Worm (Caenorhabditis elegans) whole organism, L4 larva: ENCODE results near the gene paml-1.
"Not testable (repeated sequence)": the region's sequence is repeated elsewhere in the genome, so short reads cannot be mapped to it uniquely, and the experiment has no call there.

ENCODE experiments used
- F26F4.8 ChIP-seq: fragments of 200-800 bp; sonication (Bioruptor generic); conservative IDR thresholded peaks from 2 replicates; pipeline ENCODE4 v1.3.6; 2022; ENCODE audit warnings: missing genetic modification characterization, missing compliant biosample characterization
- F37D6.2 ChIP-seq: sonication (generic microtip); optimal IDR thresholded peaks from 2 replicates; lab custom pipeline; 2016; ENCODE audit warnings: mild to moderate bottlenecking, missing genetic modification characterization, missing compliant biosample characterization
- F44E2.7 ChIP-seq: fragments of 200-800 bp; sonication (Bioruptor generic); IDR thresholded peaks from 2 replicates; pipeline ENCODE4 v2.1.2; 2022; ENCODE audit warnings: missing genetic modification characterization, missing compliant biosample characterization
- F49E8.2 ChIP-seq: sonication (generic microtip); optimal IDR thresholded peaks from 2 replicates; lab custom pipeline; 2016; ENCODE audit warnings: missing compliant biosample characterization, mild to moderate bottlenecking, missing genetic modification characterization, borderline replicate concordance
- T20F7.1 ChIP-seq: fragments of 200-800 bp; sonication (Bioruptor generic); optimal IDR thresholded peaks from 2 replicates; lab custom pipeline; 2018; ENCODE audit warnings: mild to moderate bottlenecking, missing genetic modification characterization, missing compliant biosample characterization
- ZK337.2 ChIP-seq: fragments of 200-800 bp; sonication (Bioruptor generic); IDR thresholded peaks from 2 replicates; pipeline ENCODE4 v1.3.6; 2022; ENCODE audit warnings: missing genetic modification reagents, missing genetic modification characterization, missing compliant biosample characterization
- aha-1 ChIP-seq: fragments of 150-350 bp; peaks from one replicate; lab custom pipeline; 2014; ENCODE audit warnings: missing biosample characterization, missing genetic modification characterization
- aly-2 ChIP-seq: sonication (generic microtip); optimal IDR thresholded peaks from 2 replicates; lab custom pipeline; 2018; ENCODE audit warnings: missing biosample characterization, missing genetic modification characterization
- ama-1 ChIP-seq: fragments of 150-350 bp; optimal IDR thresholded peaks from 2 replicates; lab custom pipeline; 2014; ENCODE audit warnings: inconsistent platforms, mixed read lengths
- arid-1 ChIP-seq: fragments of 200-800 bp; sonication (Bioruptor generic); conservative IDR thresholded peaks from 2 replicates; pipeline ENCODE4 v1.3.6; 2022; ENCODE audit warnings: missing genetic modification reagents, missing genetic modification characterization, missing compliant biosample characterization
- ceh-20 ChIP-seq: fragments of 200-800 bp; sonication (Bioruptor generic); IDR thresholded peaks from 2 replicates; pipeline ENCODE4 v1.3.6; 2022; ENCODE audit warnings: missing genetic modification reagents, missing genetic modification characterization, missing compliant biosample characterization
- ceh-28 ChIP-seq: fragments of 150-350 bp; optimal IDR thresholded peaks from 2 replicates; lab custom pipeline; 2014; ENCODE audit warnings: missing biosample characterization, missing genetic modification reagents, missing genetic modification characterization
- ceh-32 ChIP-seq: sonication (generic microtip); optimal IDR thresholded peaks from 2 replicates; lab custom pipeline; 2016; ENCODE audit warnings: mild to moderate bottlenecking, missing genetic modification characterization, missing compliant biosample characterization; ENCODE audit not compliant: poor library complexity
- ceh-62 ChIP-seq: sonication (generic microtip); optimal IDR thresholded peaks from 2 replicates; lab custom pipeline; 2017; ENCODE audit warnings: missing biosample characterization, missing genetic modification characterization
- dmd-9 ChIP-seq: fragments of 200-800 bp; sonication (Bioruptor generic); IDR thresholded peaks from 2 replicates; pipeline ENCODE4 v1.3.6; 2022; ENCODE audit warnings: missing genetic modification reagents, missing genetic modification characterization, missing compliant biosample characterization
- egl-27 ChIP-seq: sonication (generic microtip); optimal IDR thresholded peaks from 3 replicates; lab custom pipeline; 2017; ENCODE audit warnings: missing biosample characterization, missing genetic modification reagents, missing genetic modification characterization
- fkh-10 ChIP-seq: fragments of 150-350 bp; optimal IDR thresholded peaks from 2 replicates; lab custom pipeline; 2014; ENCODE audit warnings: missing biosample characterization, missing genetic modification reagents, missing genetic modification characterization
- fos-1 ChIP-seq: fragments of 150-350 bp; optimal IDR thresholded peaks from 2 replicates; lab custom pipeline; 2014; ENCODE audit warnings: missing biosample characterization, missing genetic modification characterization
- hmg-1.1 ChIP-seq: fragments of 200-800 bp; sonication (Bioruptor generic); IDR thresholded peaks from 2 replicates; pipeline ENCODE4 v1.3.6; 2022; ENCODE audit warnings: missing genetic modification reagents, missing genetic modification characterization, missing compliant biosample characterization
- lim-7 ChIP-seq: fragments of 200-800 bp; sonication (Bioruptor generic); IDR thresholded peaks from 2 replicates; pipeline ENCODE4 v1.3.6; 2022; ENCODE audit warnings: missing genetic modification characterization, missing compliant biosample characterization
- lin-1 ChIP-seq: fragments of 200-800 bp; sonication (Bioruptor generic); IDR thresholded peaks from 2 replicates; pipeline ENCODE4 v1.3.6; 2022; ENCODE audit warnings: missing genetic modification reagents, missing genetic modification characterization, missing compliant biosample characterization
- lin-15B ChIP-seq: fragments of 150-350 bp; sonication (generic microtip); optimal IDR thresholded peaks from 3 replicates; lab custom pipeline; 2014; ENCODE audit warnings: missing biosample characterization, missing genetic modification characterization
- madf-5 ChIP-seq, 2 experiments: fragments of 200-800 bp; sonication (Bioruptor generic); IDR thresholded peaks; 2 replicates each; pipeline ENCODE4 v1.3.6; 2022; ENCODE audit warnings: missing compliant biosample characterization in 2 of 2, missing genetic modification characterization in 2 of 2
- mdl-1 ChIP-seq, 2 experiments: fragments of 150-350 bp in 1 of 2; sonication (generic microtip) in 1 of 2; optimal IDR thresholded peaks; 2 replicates each; lab custom pipeline; 2014 to 2017; ENCODE audit warnings: missing biosample characterization in 2 of 2, missing genetic modification characterization in 2 of 2
- mes-2 ChIP-seq: sonication (generic microtip); optimal IDR thresholded peaks from 2 replicates; lab custom pipeline; 2016; ENCODE audit warnings: missing genotype, mild to moderate bottlenecking, missing genetic modification characterization, missing compliant biosample characterization; ENCODE audit not compliant: poor library complexity, severe bottlenecking
- mxl-3 ChIP-seq: fragments of 200-800 bp; sonication (Bioruptor generic); optimal IDR thresholded peaks from 2 replicates; lab custom pipeline; 2018; ENCODE audit warnings: mild to moderate bottlenecking, missing genetic modification characterization, missing compliant biosample characterization
- nhr-11 ChIP-seq: fragments of 150-350 bp; optimal IDR thresholded peaks from 2 replicates; lab custom pipeline; 2014; ENCODE audit warnings: missing biosample characterization, missing genetic modification characterization
- nhr-237 ChIP-seq: sonication (generic microtip); optimal IDR thresholded peaks from 2 replicates; lab custom pipeline; 2017; ENCODE audit warnings: missing biosample characterization, missing genetic modification characterization
- nhr-25 ChIP-seq: sonication (generic microtip); optimal IDR thresholded peaks from 2 replicates; lab custom pipeline; 2017; ENCODE audit warnings: missing genetic modification characterization, mild to moderate bottlenecking, missing compliant biosample characterization, antibody characterized with exemption, moderate library complexity, borderline replicate concordance; ENCODE audit not compliant: insufficient read depth
- nhr-42 ChIP-seq: fragments of 200-800 bp; sonication (Bioruptor generic); IDR thresholded peaks from 2 replicates; pipeline ENCODE4 v1.3.6; 2022; ENCODE audit warnings: missing genetic modification characterization, missing compliant biosample characterization
- nhr-48 ChIP-seq: sonication (generic microtip); optimal IDR thresholded peaks from 2 replicates; lab custom pipeline; 2016; ENCODE audit warnings: mild to moderate bottlenecking, missing genetic modification characterization, missing compliant biosample characterization
- nhr-76 ChIP-seq: fragments of 150-350 bp; optimal IDR thresholded peaks from 2 replicates; lab custom pipeline; 2014; ENCODE audit warnings: missing biosample characterization, missing genetic modification characterization
- nhr-77 ChIP-seq: fragments of 150-350 bp; optimal IDR thresholded peaks from 2 replicates; lab custom pipeline; 2014; ENCODE audit warnings: missing biosample characterization, missing genetic modification characterization
- sdz-12 ChIP-seq: fragments of 200-800 bp; sonication (Bioruptor generic); optimal IDR thresholded peaks from 2 replicates; lab custom pipeline; 2018; ENCODE audit warnings: mild to moderate bottlenecking, missing genetic modification characterization, missing compliant biosample characterization
- set-16 ChIP-seq: fragments of 200-800 bp; sonication (Bioruptor generic); IDR thresholded peaks from 2 replicates; pipeline ENCODE4 v1.3.6; 2022; ENCODE audit warnings: missing genetic modification reagents, missing genetic modification characterization, missing compliant biosample characterization
- snpc-4 ChIP-seq: fragments of 150-350 bp; optimal IDR thresholded peaks from 2 replicates; lab custom pipeline; 2014; ENCODE audit warnings: missing biosample characterization, missing genetic modification characterization
- spr-1 ChIP-seq: sonication (generic microtip); optimal IDR thresholded peaks from 2 replicates; lab custom pipeline; 2016; ENCODE audit warnings: mild to moderate bottlenecking, missing genetic modification characterization, missing compliant biosample characterization
- tra-1 ChIP-seq: fragments of 200-800 bp; sonication (Bioruptor generic); IDR thresholded peaks from 2 replicates; pipeline ENCODE4 v1.3.6; 2022; ENCODE audit warnings: missing genetic modification reagents, missing genetic modification characterization, missing compliant biosample characterization
- unc-130 ChIP-seq: sonication (generic microtip); optimal IDR thresholded peaks from 2 replicates; lab custom pipeline; 2016; ENCODE audit warnings: missing genetic modification reagents, missing genetic modification characterization, missing compliant biosample characterization
- unc-39 ChIP-seq: sonication (generic microtip); optimal IDR thresholded peaks from 2 replicates; lab custom pipeline; 2017; ENCODE audit warnings: missing biosample characterization, missing genetic modification characterization
- unc-62 ChIP-seq, 3 experiments: fragments of 150-350 bp in 1 of 3; sonication (generic microtip); optimal IDR thresholded peaks in 2 of 3; peaks in 1 of 3; 1 replicate in 1 of 3; 2 replicates in 2 of 3; lab custom pipeline; 2014 to 2017; ENCODE audit warnings: missing biosample characterization in 3 of 3, missing genetic modification characterization in 3 of 3, missing genetic modification reagents in 3 of 3, missing genotype in 1 of 3
- zag-1 ChIP-seq: fragments of 150-350 bp; optimal IDR thresholded peaks from 2 replicates; lab custom pipeline; 2014; ENCODE audit warnings: missing biosample characterization, missing genetic modification characterization
- zip-11 ChIP-seq: fragments of 200-800 bp; sonication (Bioruptor generic); IDR thresholded peaks from 2 replicates; pipeline ENCODE4 v1.3.6; 2022; ENCODE audit warnings: missing genetic modification characterization, missing compliant biosample characterization
- ztf-7 ChIP-seq: fragments of 150-350 bp; optimal IDR thresholded peaks from 2 replicates; lab custom pipeline; 2014; ENCODE audit warnings: missing biosample characterization, missing genetic modification characterization

Gene paml-1

DNA sequence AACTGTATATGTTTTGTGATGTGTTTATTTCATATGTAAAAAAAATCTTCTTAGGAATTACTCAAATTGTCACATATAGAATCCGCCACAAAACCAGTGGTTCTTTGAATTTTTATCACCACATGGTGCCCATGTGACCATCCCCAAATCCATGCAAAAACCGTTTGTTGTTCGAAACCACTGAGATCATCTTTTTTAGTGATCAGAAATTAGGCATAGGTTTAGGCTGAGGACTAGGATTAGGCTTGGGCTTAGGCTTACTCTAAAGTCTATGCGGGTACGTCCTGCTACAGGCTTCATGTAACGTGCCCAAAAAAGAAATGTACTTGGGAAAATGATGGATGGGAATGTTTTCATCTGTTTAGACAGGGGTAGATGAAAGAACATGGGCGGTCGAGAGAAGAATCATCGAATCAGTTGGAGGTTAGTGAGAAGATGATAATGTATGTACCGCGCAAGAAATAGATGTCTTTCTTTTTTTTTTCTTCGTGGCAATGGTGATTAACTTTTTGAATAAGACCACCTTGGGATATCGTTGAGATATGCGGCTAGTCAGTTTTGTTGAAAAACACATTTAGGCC lies 2.5 kb upstream of the paml-1 start (continued):
- TF ChIP-seq mes-2 (tag; lab: Kevin White, UChicago): no peak
- TF ChIP-seq T20F7.1: no peak
- TF ChIP-seq hmg-1.1 (GFP tag; lab: Robert Waterston, UW): no peak
- TF ChIP-seq ceh-20 (GFP tag; lab: Robert Waterston, UW): no peak
- no peak for TF ChIP-seq zag-1 (tag; lab: Kevin White, UChicago)
- TF ChIP-seq ceh-32 (tag; lab: Kevin White, UChicago): no peak
- no peak for TF ChIP-seq ama-1 (lab: Kevin White, UChicago)
- TF ChIP-seq fos-1 (tag; lab: Kevin White, UChicago): no peak
- no peak for TF ChIP-seq nhr-42 (GFP tag; lab: Robert Waterston, UW)
- no peak for TF ChIP-seq egl-27
- TF ChIP-seq fkh-10 (GFP tag; lab: Kevin White, UChicago): no peak
- no peak for TF ChIP-seq lin-15B (tag; lab: Kevin White, UChicago)
- no peak for TF ChIP-seq aha-1 (tag; lab: Kevin White, UChicago)
- TF ChIP-seq aly-2 (tag; lab: Kevin White, UChicago): no peak
- TF ChIP-seq, all 104 proteins: peak for 5

ce11 chrIII:10231641-10232040 lies 2.2 kb downstream of the paml-1 start:
- TF ChIP-seq F37D6.2 (tag; lab: Kevin White, UChicago) (no peak), unc-62 (GFP tag; optimal IDR thresholded peaks at IDR 0.05 in 1 of 2; lab: Kevin White, UChicago) (peak in 1 of 2 experiments; percentile 94), unc-62 (tag; optimal IDR thresholded peaks at IDR 0.05; lab: Kevin White, UChicago) (no peak)

- TF ChIP-seq arid-1 (GFP tag; lab: Robert Waterston, UW); ceh-28 (tag; lab: Kevin White, UChicago); unc-130: not testable (repeated sequence)
- TF ChIP-seq, all 104 proteins: peak for 0; not testable (repeated sequence) for 104
Measured at ce11 chrIII:10221860-10222259, 12.0 kb downstream of the paml-1 start, which contains the start of gene Y70G10A.4. TSS of gene Y70G10A.4 (plus strand) at chrIII:10222160.

ce11 chrIII:10218587-10218986 lies 15.3 kb downstream of the paml-1 start, which contains the start of the genes rde-4 and cox-14:
TSS of gene rde-4 (minus strand) at chrIII:10218646.
TSS of gene cox-14 (plus strand) at chrIII:10218942.
- TF ChIP-seq tra-1 (GFP tag; lab: Robert Waterston, UW) (no peak), nhr-237 (tag; lab: Kevin White, UChicago) (no peak), mxl-3 (GFP tag; lab: Kevin White, UChicago) (no peak), F44E2.7 (GFP tag; lab: Robert Waterston, UW) (no peak), unc-130 (peak; percentile 56), F26F4.8 (no peak), lim-7 (GFP tag; lab: Robert Waterston, UW) (no peak), spr-1 (tag; lab: Kevin White, UChicago) (no peak), nhr-77 (tag; lab: Kevin White, UChicago) (peak; percentile 66), zip-11 (GFP tag; lab: Robert Waterston, UW) (no peak), unc-39 (tag; lab: Kevin White, UChicago) (no peak), ceh-62 (tag; lab: Kevin White, UChicago) (no peak), unc-62 (GFP tag; optimal IDR thresholded peaks at IDR 0.05 in 1 of 2; lab: Kevin White, UChicago) (no peak), unc-62 (tag; optimal IDR thresholded peaks at IDR 0.05; lab: Kevin White, UChicago) (no peak), ZK337.2 (no peak), sdz-12 (GFP tag; lab: Kevin White, UChicago) (no peak), mdl-1 (tag; optimal IDR thresholded peaks at IDR 0.05; lab: Kevin White, UChicago) (peak in 1 of 2 experiments; percentile 17), ama-1 (lab: Kevin White, UChicago) (peak; percentile 18), egl-27 (peak; percentile 9), ztf-7 (tag; lab: Kevin White, UChicago) (peak; percentile 73), aly-2 (tag; lab: Kevin White, UChicago) (no peak), set-16 (GFP tag; lab: Robert Waterston, UW) (no peak), madf-5 (GFP tag; IDR thresholded peaks at IDR 0.05; lab: Robert Waterston, UW) (no peak), dmd-9 (GFP tag; lab: Robert Waterston, UW) (no peak), nhr-48 (tag; lab: Kevin White, UChicago) (no peak), ceh-32 (tag; lab: Kevin White, UChicago) (no peak), F49E8.2 (tag; lab: Kevin White, UChicago) (no peak), nhr-76 (tag; lab: Kevin White, UChicago) (no peak), nhr-11 (no peak), snpc-4 (tag; lab: Kevin White, UChicago) (no peak), lin-1 (no peak), nhr-25 (no peak)
